Worm (Caenorhabditis elegans) whole organism, midembryonic: ENCODE results near the gene vab-8.

Experiments
- T22C8.4 ChIP-seq: fragments of 200-800 bp; sonication (Bioruptor generic); IDR thresholded peaks from 2 replicates; pipeline ENCODE4 v1.3.6; 2022; ENCODE audit warnings: missing genetic modification characterization, missing compliant biosample characterization
- cog-1 ChIP-seq: sonication (generic microtip); optimal IDR thresholded peaks from 2 replicates; lab custom pipeline; 2016; ENCODE audit warnings: missing genetic modification characterization, missing compliant biosample characterization
- flt-1 ChIP-seq: fragments of 200-800 bp; sonication (Bioruptor generic); IDR thresholded peaks from 2 replicates; pipeline ENCODE4 v1.3.6; 2022; ENCODE audit warnings: missing genetic modification characterization, missing compliant biosample characterization
- klf-2 ChIP-seq: fragments of 200-800 bp; sonication (Bioruptor generic); conservative IDR thresholded peaks from 2 replicates; pipeline ENCODE4 v1.3.6; 2022; ENCODE audit warnings: missing genetic modification reagents, missing genetic modification characterization, missing compliant biosample characterization
- med-1 ChIP-seq: sonication (generic microtip); optimal IDR thresholded peaks from 2 replicates; lab custom pipeline; 2017; ENCODE audit warnings: missing genetic modification characterization, mild to moderate bottlenecking, missing compliant biosample characterization, antibody characterized with exemption, missing genetic modification reagents; ENCODE audit not compliant: insufficient read depth
- ref-1 ChIP-seq: fragments of 200-800 bp; sonication (Bioruptor generic); conservative IDR thresholded peaks from 2 replicates; pipeline ENCODE4 v1.3.6; 2022; ENCODE audit warnings: missing genetic modification reagents, missing genetic modification characterization, missing compliant biosample characterization
- tab-1 ChIP-seq: fragments of 200-800 bp; sonication (Bioruptor generic); IDR thresholded peaks from 2 replicates; pipeline ENCODE4 v1.3.6; 2022; ENCODE audit warnings: missing genetic modification characterization, missing compliant biosample characterization
- ztf-23 ChIP-seq: fragments of 200-800 bp; sonication (Bioruptor generic); IDR thresholded peaks from 2 replicates; pipeline ENCODE4 v1.3.6; 2022; ENCODE audit warnings: missing genetic modification reagents, missing genetic modification characterization, missing compliant biosample characterization
- ztf-29 ChIP-seq: fragments of 200-800 bp; sonication (Bioruptor generic); IDR thresholded peaks from 2 replicates; pipeline ENCODE4 v1.3.6; 2022; ENCODE audit warnings: missing genetic modification reagents, missing genetic modification characterization, missing compliant biosample characterization

The vab-8 gene

ce11 chrV:12187344-12187743 is 25.8 kb upstream of the vab-8 start, which contains the start of gene ZK863.8:
TSS of gene ZK863.8 (minus strand) at chrV:12187516.
- TF ChIP-seq ztf-29 (GFP tag; lab: Robert Waterston, UW) (no peak), med-1 (GFP tag; lab: Kevin White, UChicago) (no peak)

- no peak for TF ChIP-seq tab-1 (GFP tag; lab: Robert Waterston, UW)
These were observed 24.3 kb upstream of the vab-8 start for ce11 chrV:12188830-12189229.

ce11 chrV:12190943-12191569 is 22.1 kb upstream of the vab-8 start, which contains the start of gene dpy-30:
TSS of gene dpy-30 (plus strand) at chrV:12191519.
- no peak for TF ChIP-seq ztf-29 (GFP tag; lab: Robert Waterston, UW)
- TF ChIP-seq ztf-23, result no peak
- TF ChIP-seq tab-1 (GFP tag; lab: Robert Waterston, UW), result no peak
- TF ChIP-seq med-1 (GFP tag; lab: Kevin White, UChicago), result no peak
- TF ChIP-seq T22C8.4 (GFP tag; lab: Robert Waterston, UW), result no peak
- no peak for TF ChIP-seq ref-1 (GFP tag; lab: Robert Waterston, UW)
- no peak for TF ChIP-seq cog-1 (tag; lab: Kevin White, UChicago)
- no peak for TF ChIP-seq klf-2 (GFP tag; lab: Robert Waterston, UW)
- no peak for TF ChIP-seq flt-1 (GFP tag; lab: Robert Waterston, UW)

- TF ChIP-seq T22C8.4 (GFP tag; lab: Robert Waterston, UW), result no peak
- TF ChIP-seq med-1 (GFP tag; lab: Kevin White, UChicago), result no peak
- no peak for TF ChIP-seq flt-1 (GFP tag; lab: Robert Waterston, UW)
- no peak for TF ChIP-seq ztf-23
- TF ChIP-seq cog-1 (tag; lab: Kevin White, UChicago), result no peak
- TF ChIP-seq klf-2 (GFP tag; lab: Robert Waterston, UW), result no peak
These were observed 21.0 kb upstream of the vab-8 start, which contains the start of gene rnp-1 for ce11 chrV:12192129-12192528. TSS of gene rnp-1 (plus strand) at chrV:12192273.

- TF ChIP-seq ref-1 (GFP tag; lab: Robert Waterston, UW) (no peak), ztf-23 (no peak), klf-2 (GFP tag; lab: Robert Waterston, UW) (no peak), cog-1 (tag; lab: Kevin White, UChicago) (no peak), T22C8.4 (GFP tag; lab: Robert Waterston, UW) (no peak)
These were observed 18.9 kb upstream of the vab-8 start, which contains the start of gene ogdh-2 for ce11 chrV:12194275-12194674. TSS of gene ogdh-2 (plus strand) at chrV:12194507.

ce11 chrV:12195845-12196244 is 17.3 kb upstream of the vab-8 start, which contains the start of gene ZK836.3:
TSS of gene ZK836.3 (minus strand) at chrV:12195945.
- TF ChIP-seq ztf-29 (GFP tag; lab: Robert Waterston, UW), result no peak

- TF ChIP-seq cog-1 (tag; lab: Kevin White, UChicago) (no peak), tab-1 (GFP tag; lab: Robert Waterston, UW) (no peak), ztf-23 (no peak), klf-2 (GFP tag; lab: Robert Waterston, UW) (no peak), med-1 (GFP tag; lab: Kevin White, UChicago) (no peak), T22C8.4 (GFP tag; lab: Robert Waterston, UW) (no peak), flt-1 (GFP tag; lab: Robert Waterston, UW) (no peak), ztf-29 (GFP tag; lab: Robert Waterston, UW) (no peak), ref-1 (GFP tag; lab: Robert Waterston, UW) (no peak)
These were observed 16.5 kb upstream of the vab-8 start for ce11 chrV:12196659-12197058.

- TF ChIP-seq T22C8.4 (GFP tag; lab: Robert Waterston, UW) (no peak), cog-1 (tag; lab: Kevin White, UChicago) (no peak), klf-2 (GFP tag; lab: Robert Waterston, UW) (no peak), ztf-29 (GFP tag; lab: Robert Waterston, UW) (no peak), flt-1 (GFP tag; lab: Robert Waterston, UW) (no peak), tab-1 (GFP tag; lab: Robert Waterston, UW) (no peak), ztf-23 (no peak), med-1 (GFP tag; lab: Kevin White, UChicago) (no peak), ref-1 (GFP tag; lab: Robert Waterston, UW) (no peak)
These were observed 15.4 kb upstream of the vab-8 start for ce11 chrV:12197748-12198147.

- TF ChIP-seq cog-1 (tag; lab: Kevin White, UChicago) (no peak), klf-2 (GFP tag; lab: Robert Waterston, UW) (no peak), ref-1 (GFP tag; lab: Robert Waterston, UW) (no peak), flt-1 (GFP tag; lab: Robert Waterston, UW) (no peak), ztf-23 (no peak), tab-1 (GFP tag; lab: Robert Waterston, UW) (no peak), T22C8.4 (GFP tag; lab: Robert Waterston, UW) (no peak)
These were observed 14.6 kb upstream of the vab-8 start, which contains the start of gene lon-3 for ce11 chrV:12198545-12198944. TSS of gene lon-3 (minus strand) at chrV:12198645.

- TF ChIP-seq ztf-29 (GFP tag; lab: Robert Waterston, UW) (no peak), klf-2 (GFP tag; lab: Robert Waterston, UW) (no peak), flt-1 (GFP tag; lab: Robert Waterston, UW) (no peak), ref-1 (GFP tag; lab: Robert Waterston, UW) (no peak), ztf-23 (no peak), med-1 (GFP tag; lab: Kevin White, UChicago) (no peak)
These were observed 13.7 kb upstream of the vab-8 start for ce11 chrV:12199474-12199873.
